Fruit fly (Drosophila melanogaster) whole organism, embryonic: ENCODE results near the gene CG32599.
A peak's percentile ranks its signal among the peaks of the same experiment; 100 is the strongest.

Source experiments
- Blimp-1 ChIP-seq: fragments of 200-800 bp; sonication (Bioruptor generic); optimal IDR thresholded peaks from 3 replicates; lab custom pipeline; 2018; ENCODE audit warnings: missing biosample characterization, missing genetic modification characterization, mild to moderate bottlenecking, moderate library complexity, missing genetic modification reagents
- Ets97D ChIP-seq: fragments of 200-800 bp; sonication (Bioruptor generic); optimal IDR thresholded peaks from 3 replicates; lab custom pipeline; 2016; ENCODE audit warnings: missing biosample characterization, missing genetic modification characterization
- Nf-YA ChIP-seq: fragments of 200-800 bp; sonication (Bioruptor generic); IDR thresholded peaks from 2 replicates; pipeline ENCODE4 v1.3.6; 2022; ENCODE audit warnings: missing biosample characterization, missing genetic modification characterization
- hkb ChIP-seq, 2 experiments: fragments of 200-800 bp in 1 of 2; fragments of >200 bp in 1 of 2; sonication (Bioruptor generic) in 1 of 2; IDR thresholded peaks in 1 of 2; optimal IDR thresholded peaks in 1 of 2; 2 replicates each; pipeline versions ENCODE4 v1.3.6 to Lab custom; 2017 to 2022; ENCODE audit warnings: missing biosample characterization in 1 of 2, missing genetic modification characterization in 1 of 2

dm6 chrX:14226093-14226492 lies 17.4 kb upstream of the CG32599 start, which contains the start of gene mRpL38:
- no peak for TF ChIP-seq Blimp-1 (GFP tag; lab: Kevin White, UChicago)
- TF ChIP-seq Ets97D, result peak; percentile 18
- TF ChIP-seq hkb (optimal IDR thresholded peaks at IDR 0.05; lab: Kevin White, UChicago), result no peak
- no peak for TF ChIP-seq hkb (GFP tag; IDR thresholded peaks at IDR 0.05; lab: Robert Waterston, UW)
- no peak for TF ChIP-seq Nf-YA
